Worm (Caenorhabditis elegans): Measurements from ENCODE around the gene Y6E2A.5.

- no peak for TF ChIP-seq tbx-8 (GFP tag; optimal IDR thresholded peaks at IDR 0.05)
- no peak for TF ChIP-seq mls-2 (tag; optimal IDR thresholded peaks at IDR 0.05)
- no peak for TF ChIP-seq nhr-12 (tag; optimal IDR thresholded peaks at IDR 0.05)
- no peak for TF ChIP-seq unc-39 (tag; optimal IDR thresholded peaks at IDR 0.05)
- TF ChIP-seq nhr-76 (tag; optimal IDR thresholded peaks at IDR 0.05) = no peak
- no peak for TF ChIP-seq blmp-1 (tag; optimal IDR thresholded peaks at IDR 0.05)
- TF ChIP-seq lsy-2 (tag; optimal IDR thresholded peaks at IDR 0.05) = no peak
- TF ChIP-seq nhr-237 (tag; optimal IDR thresholded peaks at IDR 0.05) = no peak
- TF ChIP-seq M03D4.4 (tag; optimal IDR thresholded peaks at IDR 0.05) = no peak
- no peak for TF ChIP-seq sptf-1 (tag; optimal IDR thresholded peaks at IDR 0.05)
- TF ChIP-seq pha-4 (tag; optimal IDR thresholded peaks at IDR 0.05) = no peak
- TF ChIP-seq hlh-1 (tag; optimal IDR thresholded peaks at IDR 0.05) = no peak
- no peak for TF ChIP-seq ces-1 (GFP tag; optimal IDR thresholded peaks at IDR 0.05)
- TF ChIP-seq lin-13 (tag; optimal IDR thresholded peaks at IDR 0.05) = no peak
These were observed 14.6 kb upstream of the Y6E2A.5 start for ce11 chrV:15733020-15733419.

Data from whole organism, mixed stage, embryonic.